Worm (Caenorhabditis elegans): ENCODE results near the gene F23D12.4.

Gene F23D12.4

ce11 chrX:14476625-14477257, 31.9 kb downstream of the F23D12.4 start (continued):
- TF ChIP-seq pha-4 (GFP tag; IDR thresholded peaks at IDR 0.05), result peak; percentile 76; the same call in 1 of the 2 replicates
- no peak for TF ChIP-seq pha-4 (tag; optimal IDR thresholded peaks at IDR 0.05)
- TF ChIP-seq lim-7 (GFP tag; IDR thresholded peaks at IDR 0.05), result peak; percentile 68; the same call in 1 of the 2 replicates
- peak; percentile 63 for TF ChIP-seq nhr-111 (GFP tag; optimal IDR thresholded peaks at IDR 0.05)
- no peak; the same call in 1 of the 2 replicates for TF ChIP-seq ceh-20 (GFP tag; IDR thresholded peaks at IDR 0.05)
- TF ChIP-seq tra-1 (GFP tag; IDR thresholded peaks at IDR 0.05), result peak; percentile 64
- TF ChIP-seq nhr-10 (tag; optimal IDR thresholded peaks at IDR 0.05), result no peak
- no peak for TF ChIP-seq cey-2 (tag; optimal IDR thresholded peaks at IDR 0.05; ENCODE audit: borderline replicate concordance, insufficient read depth)
- TF ChIP-seq Y105C5A.15 (GFP tag; IDR thresholded peaks at IDR 0.05), result 0 out of 2 replicates have a peak, but pooled peaks have one; percentile 36
- TF ChIP-seq Y75B8A.6 (GFP tag; IDR thresholded peaks at IDR 0.05), result no peak
- peak; percentile 36 for TF ChIP-seq mxl-3 (GFP tag; optimal IDR thresholded peaks at IDR 0.05)
- peak; percentile 38 for TF ChIP-seq Y5F2A.4 (GFP tag; optimal IDR thresholded peaks at IDR 0.05)
- no peak for TF ChIP-seq mes-2 (tag; optimal IDR thresholded peaks at IDR 0.05; ENCODE audit: poor library complexity, severe bottlenecking)
- 0 out of 2 replicates have a peak, but pooled peaks have one; percentile 54 for TF ChIP-seq daf-8 (GFP tag; IDR thresholded peaks at IDR 0.05)
- TF ChIP-seq attf-4 (tag; optimal IDR thresholded peaks at IDR 0.05), result no peak
- TF ChIP-seq zfp-3 (GFP tag; conservative IDR thresholded peaks at IDR 0.05), result no peak; the same call in 1 of the 2 replicates
- peak; percentile 59 for TF ChIP-seq rbr-2 (tag; optimal IDR thresholded peaks at IDR 0.05)
- TF ChIP-seq nhr-102 (tag; optimal IDR thresholded peaks at IDR 0.05), result no peak
- peak; percentile 59; the same call in 1 of the 2 replicates for TF ChIP-seq dmd-8 (GFP tag; IDR thresholded peaks at IDR 0.05)
- TF ChIP-seq duxl-1 (tag; optimal IDR thresholded peaks at IDR 0.05; ENCODE audit: poor library complexity), result peak; percentile 88
- TF ChIP-seq F49E8.2 (tag; optimal IDR thresholded peaks at IDR 0.05; ENCODE audit: borderline replicate concordance), result no peak
- TF ChIP-seq Y48G9A.11 (GFP tag; IDR thresholded peaks at IDR 0.05), result no peak
- TF ChIP-seq T20F7.1 (GFP tag; optimal IDR thresholded peaks at IDR 0.05), result peak; percentile 23

ce11 chrX:14477338-14477737, 32.5 kb downstream of the F23D12.4 start:
- peak; percentile 30 for TF ChIP-seq dmd-6 (GFP tag; IDR thresholded peaks at IDR 0.05)
- no peak for TF ChIP-seq tag-97 (GFP tag; IDR thresholded peaks at IDR 0.05)
- no peak for TF ChIP-seq pha-4 (GFP tag; IDR thresholded peaks at IDR 0.05)
- TF ChIP-seq pha-4 (tag; optimal IDR thresholded peaks at IDR 0.05), result no peak
- TF ChIP-seq cey-2 (tag; optimal IDR thresholded peaks at IDR 0.05; ENCODE audit: borderline replicate concordance, insufficient read depth), result no peak
- no peak for TF ChIP-seq php-3 (GFP tag; IDR thresholded peaks at IDR 0.05)
- no peak for TF ChIP-seq nhr-111 (GFP tag; optimal IDR thresholded peaks at IDR 0.05)
- no peak for TF ChIP-seq ces-1 (GFP tag; optimal IDR thresholded peaks at IDR 0.05)
- no peak for TF ChIP-seq lsy-2 (tag; optimal IDR thresholded peaks at IDR 0.05)
- TF ChIP-seq nhr-41 (GFP tag; IDR thresholded peaks at IDR 0.05), result no peak
- TF ChIP-seq tra-1 (GFP tag; IDR thresholded peaks at IDR 0.05), result peak; percentile 26; the same call in 1 of the 2 replicates
- no peak for TF ChIP-seq nhr-28 (tag; optimal IDR thresholded peaks at IDR 0.05)
- TF ChIP-seq unc-62 (GFP tag; optimal IDR thresholded peaks at IDR 0.05 in 1 of 2), result no peak
- no peak for TF ChIP-seq unc-62 (tag; optimal IDR thresholded peaks at IDR 0.05)
- TF ChIP-seq skn-1 (tag; optimal IDR thresholded peaks at IDR 0.05), result no peak
- peak; percentile 57; the same call in 1 of the 2 replicates for TF ChIP-seq mdt-29 (GFP tag; IDR thresholded peaks at IDR 0.05)
- TF ChIP-seq aha-1 (tag), result no peak
- TF ChIP-seq lin-13 (GFP tag; optimal IDR thresholded peaks at IDR 0.05), result no peak
- TF ChIP-seq zip-2 (tag; optimal IDR thresholded peaks at IDR 0.05), result no peak
- TF ChIP-seq snpc-4 (tag; optimal IDR thresholded peaks at IDR 0.05), result peak; percentile 76
- TF ChIP-seq egl-27 (tag; optimal IDR thresholded peaks at IDR 0.05), result no peak
- TF ChIP-seq ceh-44 (GFP tag; IDR thresholded peaks at IDR 0.05), result 0 out of 2 replicates have a peak, but pooled peaks have one; percentile 20
- TF ChIP-seq dmd-8 (GFP tag; IDR thresholded peaks at IDR 0.05), result peak; percentile 68; the same call in 1 of the 2 replicates
- peak; percentile 47; the same call in 1 of the 2 replicates for TF ChIP-seq hmg-1.1 (GFP tag; IDR thresholded peaks at IDR 0.05)
- TF ChIP-seq unc-130 (GFP tag; optimal IDR thresholded peaks at IDR 0.05), result no peak
- TF ChIP-seq mes-2 (tag; optimal IDR thresholded peaks at IDR 0.05; ENCODE audit: poor library complexity, severe bottlenecking), result no peak
- no peak for TF ChIP-seq hlh-11 (tag; optimal IDR thresholded peaks at IDR 0.05)
- no peak for TF ChIP-seq ama-1 (optimal IDR thresholded peaks at IDR 0.05)
- no peak for TF ChIP-seq lir-3 (tag; optimal IDR thresholded peaks at IDR 0.05)
- TF ChIP-seq fkh-10 (GFP tag; optimal IDR thresholded peaks at IDR 0.05), result no peak
- TF ChIP-seq arid-1 (GFP tag; conservative IDR thresholded peaks at IDR 0.05), result no peak
- no peak for TF ChIP-seq nhr-42 (GFP tag; IDR thresholded peaks at IDR 0.05)
- TF ChIP-seq vab-7 (GFP tag; IDR thresholded peaks at IDR 0.05), result no peak

Data from whole organism, L4 larva.